Fruit fly (Drosophila melanogaster): ENCODE measurements around the gene Cp15.
A peak's percentile ranks its signal among the peaks of the same experiment; 100 is the strongest.

- no peak for TF ChIP-seq psq (GFP tag; optimal IDR thresholded peaks at IDR 0.05)
- no peak for TF ChIP-seq usp (GFP tag; optimal IDR thresholded peaks at IDR 0.05)
- peak; percentile 94 for TF ChIP-seq h (GFP tag; optimal IDR thresholded peaks at IDR 0.05)
- TF ChIP-seq CG32264 (GFP tag; optimal IDR thresholded peaks at IDR 0.05), result no peak
These were observed 28.7 kb upstream of the Cp15 start for dm6 chr3L:8699612-8700011.

Measured in whole organism, wandering third instar larva.